Worm (Caenorhabditis elegans): ENCODE results near the gene C34F6.7.
"Not testable (repeated sequence)": the region's sequence is repeated elsewhere in the genome, so short reads cannot be mapped to it uniquely, and the experiment has no call there.

C34F6.7 gene

DNA sequence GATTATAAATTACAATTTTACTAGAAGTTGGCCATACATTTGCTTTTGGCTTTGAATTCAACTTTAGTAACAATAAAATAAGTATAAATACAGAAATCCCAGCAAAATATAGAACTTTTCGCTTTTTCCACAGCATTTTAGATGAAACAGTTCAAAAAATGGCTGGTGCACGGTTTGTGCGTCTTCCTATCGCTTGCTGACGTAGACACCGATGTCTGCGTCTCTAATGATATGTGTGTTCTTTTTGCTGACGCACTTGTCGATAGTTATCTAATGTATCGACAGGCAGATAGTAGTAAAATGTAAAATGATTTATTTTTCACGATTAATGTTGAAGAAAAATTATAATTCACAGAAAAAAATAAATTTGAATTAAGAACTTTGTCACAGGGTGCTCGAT is 8.3 kb downstream of the C34F6.7 start, which contains the start of gene hst-2 (continued):
- TF ChIP-seq sdz-12 (GFP tag; optimal IDR thresholded peaks at IDR 0.05) (no peak), R02D3.7 (tag; optimal IDR thresholded peaks at IDR 0.05) (no peak)

DNA sequence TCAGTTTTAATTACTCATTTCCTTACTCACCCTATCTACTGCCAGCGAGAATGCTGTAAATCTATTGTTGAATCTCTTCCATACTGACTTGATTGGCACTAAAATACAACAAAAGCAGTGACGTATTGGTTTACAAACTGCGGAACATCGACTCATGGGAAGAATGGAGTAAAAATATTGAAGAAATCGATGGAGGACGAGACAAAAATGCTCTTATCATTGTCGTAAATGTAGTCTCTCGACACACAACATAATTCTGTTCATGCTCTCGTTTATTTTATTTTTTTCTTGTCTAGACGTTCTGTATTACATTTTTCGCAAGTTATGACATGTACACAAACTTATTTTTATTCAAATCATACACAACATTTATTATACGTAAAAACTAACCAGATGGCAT is 11.5 kb downstream of the C34F6.7 start, which contains the start of gene C34F6.11:
TSS of gene C34F6.11 (minus strand) at position 160 of the 400 bp plus-strand sequence.
- no peak for TF ChIP-seq mdl-1 (tag; optimal IDR thresholded peaks at IDR 0.05)
- no peak for TF ChIP-seq Y48G9A.11 (GFP tag; IDR thresholded peaks at IDR 0.05)
- TF ChIP-seq php-3 (GFP tag; IDR thresholded peaks at IDR 0.05) = 0 out of 2 replicates have a peak, but pooled peaks have one; percentile 35
- peak; percentile 14 for TF ChIP-seq hlh-11 (tag; optimal IDR thresholded peaks at IDR 0.05)
- TF ChIP-seq nhr-77 (tag; optimal IDR thresholded peaks at IDR 0.05) = peak; percentile 12
- TF ChIP-seq dve-1 (tag; optimal IDR thresholded peaks at IDR 0.05; ENCODE audit: insufficient read depth) = peak; percentile 64
- TF ChIP-seq jun-1 (tag; optimal IDR thresholded peaks at IDR 0.05) = no peak
- TF ChIP-seq lin-29 (GFP tag; IDR thresholded peaks at IDR 0.05) = no peak
- no peak for TF ChIP-seq daf-16 (GFP tag; optimal IDR thresholded peaks at IDR 0.05)
- TF ChIP-seq daf-16 (tag; optimal IDR thresholded peaks at IDR 0.05) = peak; percentile 72
- peak; percentile 82 for TF ChIP-seq nhr-28 (tag; optimal IDR thresholded peaks at IDR 0.05)
- TF ChIP-seq dmd-6 (GFP tag; IDR thresholded peaks at IDR 0.05) = peak; percentile 19; the same call in 1 of the 2 replicates
- TF ChIP-seq zfp-2 (tag; optimal IDR thresholded peaks at IDR 0.05) = no peak
- TF ChIP-seq F49E8.2 (tag; optimal IDR thresholded peaks at IDR 0.05; ENCODE audit: borderline replicate concordance) = no peak

DNA sequence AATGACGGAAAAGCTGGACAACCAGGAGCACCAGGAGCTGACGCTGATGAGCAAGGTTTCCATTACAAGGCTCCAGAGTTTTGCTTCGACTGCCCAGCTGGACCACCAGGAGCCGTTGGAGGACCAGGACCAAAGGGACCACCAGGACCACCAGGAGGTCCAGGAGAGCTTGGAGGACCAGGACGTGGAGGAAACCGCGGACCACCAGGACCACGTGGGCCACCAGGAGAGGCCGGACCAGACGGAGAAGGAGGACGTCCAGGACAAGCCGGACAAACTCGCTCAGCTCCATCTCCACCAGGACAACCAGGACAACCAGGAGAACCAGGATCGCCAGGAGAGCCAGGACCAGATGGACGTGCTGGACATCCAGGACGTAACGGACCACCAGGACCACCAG is 13.4 kb downstream of the C34F6.7 start:
- TF ChIP-seq tag-97 (GFP tag; IDR thresholded peaks at IDR 0.05) = 0 out of 2 replicates have a peak, but pooled peaks have one; percentile 61
- TF ChIP-seq set-16 (GFP tag; IDR thresholded peaks at IDR 0.05) = peak; percentile 95
- 0 out of 2 replicates have a peak, but pooled peaks have one; percentile 9 for TF ChIP-seq ctbp-1 (GFP tag; IDR thresholded peaks at IDR 0.05)

DNA sequence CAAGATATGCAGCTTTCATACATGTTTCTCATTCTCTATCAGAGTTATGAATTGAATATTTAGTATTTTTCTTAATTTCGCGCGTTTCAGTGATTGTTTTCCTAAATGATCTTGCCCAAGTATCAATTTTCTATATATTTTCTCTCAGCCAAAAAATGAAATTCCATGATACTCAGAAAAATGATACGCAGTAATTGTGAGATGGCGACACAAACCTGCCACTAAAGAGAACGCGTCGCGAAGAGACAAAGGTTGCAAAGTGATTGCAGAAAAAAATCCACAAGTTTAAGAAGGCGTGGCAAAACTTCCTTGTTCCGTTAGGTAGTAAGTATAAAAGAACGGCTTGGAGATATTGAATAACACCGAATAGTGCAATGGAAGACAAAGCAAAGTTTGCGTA is 14.1 kb downstream of the C34F6.7 start, which contains the start of gene col-179:
TSS of gene col-179 (plus strand) at position 301 of the 400 bp plus-strand sequence.
- TF ChIP-seq ceh-32 (tag; optimal IDR thresholded peaks at IDR 0.05; ENCODE audit: poor library complexity) (no peak), snpc-4 (tag; optimal IDR thresholded peaks at IDR 0.05) (no peak), dmd-8 (GFP tag; IDR thresholded peaks at IDR 0.05) (no peak), zfp-2 (tag; optimal IDR thresholded peaks at IDR 0.05) (no peak), unc-130 (GFP tag; optimal IDR thresholded peaks at IDR 0.05) (no peak), ces-1 (GFP tag; optimal IDR thresholded peaks at IDR 0.05) (no peak), gei-8 (GFP tag; optimal IDR thresholded peaks at IDR 0.05) (no peak), duxl-1 (tag; optimal IDR thresholded peaks at IDR 0.05; ENCODE audit: poor library complexity) (no peak), mdt-29 (GFP tag; IDR thresholded peaks at IDR 0.05) (no peak), dpl-1 (GFP tag; optimal IDR thresholded peaks at IDR 0.05) (no peak), F37D6.2 (tag; optimal IDR thresholded peaks at IDR 0.05) (no peak), attf-4 (tag; optimal IDR thresholded peaks at IDR 0.05) (no peak), ztf-11 (tag; optimal IDR thresholded peaks at IDR 0.05) (no peak), mxl-3 (GFP tag; optimal IDR thresholded peaks at IDR 0.05) (no peak), arid-1 (GFP tag; conservative IDR thresholded peaks at IDR 0.05) (no peak), skn-1 (tag; optimal IDR thresholded peaks at IDR 0.05) (no peak)

DNA sequence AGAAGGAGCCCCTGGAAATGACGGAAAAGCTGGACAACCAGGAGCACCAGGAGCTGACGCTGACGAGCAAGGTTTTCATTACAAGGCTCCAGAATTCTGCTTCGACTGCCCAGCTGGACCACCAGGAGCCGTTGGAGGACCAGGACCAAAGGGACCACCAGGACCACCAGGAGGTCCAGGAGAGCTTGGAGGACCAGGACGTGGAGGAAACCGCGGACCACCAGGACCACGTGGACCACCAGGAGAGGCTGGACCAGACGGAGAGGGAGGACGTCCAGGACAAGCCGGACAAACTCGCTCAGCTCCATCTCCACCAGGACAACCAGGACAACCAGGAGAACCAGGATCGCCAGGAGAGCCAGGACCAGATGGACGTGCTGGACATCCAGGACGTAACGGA is 15.4 kb downstream of the C34F6.7 start:
- 0 out of 2 replicates have a peak, but pooled peaks have one; percentile 17 for TF ChIP-seq lim-7 (GFP tag; IDR thresholded peaks at IDR 0.05)
- TF ChIP-seq set-16 (GFP tag; IDR thresholded peaks at IDR 0.05) = peak; percentile 95
- TF ChIP-seq pha-4 (GFP tag; IDR thresholded peaks at IDR 0.05) = 0 out of 2 replicates have a peak, but pooled peaks have one; percentile 14
- not testable (repeated sequence) for TF ChIP-seq pha-4 (tag; optimal IDR thresholded peaks at IDR 0.05)
- 0 out of 2 replicates have a peak, but pooled peaks have one; percentile 39 for TF ChIP-seq tag-97 (GFP tag; IDR thresholded peaks at IDR 0.05)

All from whole organism, L4 larva.